Fruit fly (Drosophila melanogaster) whole organism, embryonic: ENCODE measurements around the gene Efr.

Experiments used
- CG11456 ChIP-seq: fragments of 200-800 bp; sonication (Bioruptor generic); IDR thresholded peaks from 3 replicates; pipeline ENCODE4 v1.3.6; 2022; ENCODE audit warnings: missing biosample characterization, missing genetic modification characterization
- CG13296 ChIP-seq: fragments of 200-800 bp; sonication (Bioruptor generic); optimal IDR thresholded peaks from 3 replicates; lab custom pipeline; 2018; ENCODE audit warnings: missing biosample characterization, mild to moderate bottlenecking, missing genetic modification characterization
- CG15601 ChIP-seq: fragments of 200-800 bp; sonication (Bioruptor generic); optimal IDR thresholded peaks from 3 replicates; lab custom pipeline; 2019; ENCODE audit warnings: missing biosample characterization, mild to moderate bottlenecking, missing genetic modification characterization, moderate library complexity
- CG17612 ChIP-seq: fragments of 200-800 bp; sonication (Bioruptor generic); IDR thresholded peaks from 2 replicates; pipeline ENCODE4 v1.3.6; 2022; ENCODE audit warnings: missing biosample characterization, missing genetic modification characterization
- CG2129 ChIP-seq: fragments of 200-800 bp; sonication (Bioruptor generic); IDR thresholded peaks from 2 replicates; pipeline ENCODE4 v1.3.6; 2022; ENCODE audit warnings: missing biosample characterization, missing genetic modification characterization; ENCODE audit not compliant: partially characterized antibody
- CG30020 ChIP-seq: fragments of 200-800 bp; optimal IDR thresholded peaks from 2 replicates; lab custom pipeline; 2019; ENCODE audit warnings: missing biosample characterization, mild to moderate bottlenecking, missing genetic modification characterization, moderate library complexity
- CG33557 ChIP-seq: fragments of 200-800 bp; sonication (Bioruptor generic); optimal IDR thresholded peaks from 2 replicates; lab custom pipeline; 2019; ENCODE audit warnings: missing biosample characterization, mild to moderate bottlenecking, missing genetic modification characterization, moderate library complexity
- CG3838 ChIP-seq: fragments of 200-800 bp; sonication (Bioruptor generic); optimal IDR thresholded peaks from 3 replicates; lab custom pipeline; 2016; ENCODE audit warnings: missing biosample characterization, missing genetic modification characterization
- CG4424 ChIP-seq: fragments of 200-800 bp; sonication (Bioruptor generic); optimal IDR thresholded peaks from 3 replicates; lab custom pipeline; 2016; ENCODE audit warnings: missing biosample characterization, missing genetic modification characterization
- CG6272 ChIP-seq: fragments of 200-800 bp; sonication (Bioruptor generic); IDR thresholded peaks from 2 replicates; pipeline ENCODE4 v1.3.6; 2022; ENCODE audit warnings: missing biosample characterization, missing genetic modification characterization
- Camta ChIP-seq: fragments of 200-800 bp; sonication (Bioruptor generic); optimal IDR thresholded peaks from 2 replicates; lab custom pipeline; 2016; ENCODE audit warnings: missing biosample characterization, missing genetic modification characterization
- CoRest ChIP-seq: fragments of 200-800 bp; sonication (Bioruptor generic); optimal IDR thresholded peaks from 3 replicates; lab custom pipeline; 2018; ENCODE audit warnings: missing biosample characterization, mild to moderate bottlenecking, missing genetic modification characterization, moderate library complexity
- Dip3 ChIP-seq: fragments of 200-800 bp; sonication (Bioruptor generic); optimal IDR thresholded peaks from 3 replicates; lab custom pipeline; 2016; ENCODE audit warnings: missing biosample characterization, missing genetic modification characterization
- Doc2 ChIP-seq: fragments of 200-800 bp; sonication (Bioruptor generic); IDR thresholded peaks from 2 replicates; pipeline ENCODE4 v1.3.6; 2022; ENCODE audit warnings: missing biosample characterization, missing genetic modification characterization
- Fer2 ChIP-seq: fragments of 200-800 bp; sonication (Bioruptor generic); optimal IDR thresholded peaks from 2 replicates; lab custom pipeline; 2018; ENCODE audit warnings: missing biosample characterization, mild to moderate bottlenecking, missing genetic modification characterization, moderate library complexity
- Fer3 ChIP-seq: fragments of 200-800 bp; sonication (Bioruptor generic); optimal IDR thresholded peaks from 2 replicates; lab custom pipeline; 2018; ENCODE audit warnings: missing biosample characterization, mild to moderate bottlenecking, missing genetic modification characterization, moderate library complexity
- Hr3 ChIP-seq: fragments of 200-800 bp; sonication (Bioruptor generic); optimal IDR thresholded peaks from 3 replicates; lab custom pipeline; 2016; ENCODE audit warnings: missing biosample characterization, missing genetic modification characterization
- Hsf ChIP-seq: fragments of 200-800 bp; sonication (Bioruptor generic); optimal IDR thresholded peaks from 3 replicates; lab custom pipeline; 2016; ENCODE audit warnings: missing biosample characterization, missing genetic modification characterization
- Lhr ChIP-seq: fragments of 200-800 bp; sonication (Bioruptor generic); optimal IDR thresholded peaks from 3 replicates; lab custom pipeline; 2017; ENCODE audit warnings: mild to moderate bottlenecking, missing biosample characterization, missing genetic modification reagents, missing genetic modification characterization
- Mrtf ChIP-seq: fragments of 200-800 bp; sonication (Bioruptor generic); IDR thresholded peaks from 3 replicates; pipeline ENCODE4 v1.3.6; 2022; ENCODE audit warnings: missing biosample characterization, missing genetic modification characterization
- NC2β ChIP-seq: fragments of 200-800 bp; sonication (Bioruptor generic); optimal IDR thresholded peaks from 2 replicates; lab custom pipeline; 2016; ENCODE audit warnings: missing biosample characterization, missing genetic modification characterization
- Nf-YB ChIP-seq: fragments of 200-800 bp; sonication (Bioruptor generic); optimal IDR thresholded peaks from 3 replicates; lab custom pipeline; 2019; ENCODE audit warnings: missing biosample characterization, mild to moderate bottlenecking, missing genetic modification characterization, moderate library complexity
- PHDP ChIP-seq: fragments of 200-800 bp; sonication (Bioruptor generic); optimal IDR thresholded peaks from 3 replicates; lab custom pipeline; 2018; ENCODE audit warnings: missing biosample characterization, mild to moderate bottlenecking, missing genetic modification characterization, moderate library complexity
- Ravus ChIP-seq: fragments of 200-800 bp; sonication (Bioruptor generic); IDR thresholded peaks from 2 replicates; pipeline ENCODE4 v1.3.6; 2022; ENCODE audit warnings: missing biosample characterization, missing genetic modification characterization
- Rx ChIP-seq: fragments of 200-800 bp; sonication (Bioruptor generic); IDR thresholded peaks from 2 replicates; pipeline ENCODE4 v1.3.6; 2022; ENCODE audit warnings: missing biosample characterization, missing genetic modification characterization
- Scr ChIP-seq: fragments of 200-800 bp; sonication (Bioruptor generic); IDR thresholded peaks from 2 replicates; pipeline ENCODE4 v1.3.6; 2022; ENCODE audit warnings: missing biosample characterization, missing genetic modification characterization; ENCODE audit not compliant: partially characterized antibody
- Sin3A ChIP-seq: fragments of >200 bp; optimal IDR thresholded peaks from 2 replicates; lab custom pipeline; 2018
- Taf1 ChIP-seq: fragments of 200-800 bp; sonication (Bioruptor generic); IDR thresholded peaks from 2 replicates; pipeline ENCODE4 v1.3.6; 2022; ENCODE audit warnings: missing biosample characterization, missing genetic modification characterization
- ac ChIP-seq: fragments of 200-800 bp; sonication (Bioruptor generic); optimal IDR thresholded peaks from 3 replicates; lab custom pipeline; 2017; ENCODE audit warnings: missing biosample characterization, mild to moderate bottlenecking, missing genetic modification characterization
- ato ChIP-seq: fragments of 200-800 bp; sonication (Bioruptor generic); IDR thresholded peaks from 2 replicates; pipeline ENCODE4 v1.3.6; 2022; ENCODE audit warnings: missing biosample characterization, missing genetic modification characterization; ENCODE audit not compliant: partially characterized antibody
- bowl ChIP-seq: fragments of 200-800 bp; sonication (Bioruptor generic); IDR thresholded peaks from 2 replicates; pipeline ENCODE4 v1.3.6; 2022; ENCODE audit warnings: missing biosample characterization, missing genetic modification characterization
- crol ChIP-seq: fragments of 200-800 bp; sonication (Bioruptor generic); IDR thresholded peaks from 2 replicates; pipeline ENCODE4 v1.3.6; 2022; ENCODE audit warnings: missing biosample characterization, missing genetic modification characterization
- disco-r ChIP-seq: fragments of 200-800 bp; sonication (Bioruptor generic); optimal IDR thresholded peaks from 2 replicates; lab custom pipeline; 2016; ENCODE audit warnings: missing biosample characterization, missing genetic modification characterization
- dmrt99B ChIP-seq: fragments of 200-800 bp; sonication (Bioruptor generic); optimal IDR thresholded peaks from 2 replicates; lab custom pipeline; 2018; ENCODE audit warnings: missing biosample characterization, mild to moderate bottlenecking, missing genetic modification characterization, moderate library complexity
- dysf ChIP-seq: fragments of 200-800 bp; sonication (Bioruptor generic); IDR thresholded peaks from 3 replicates; pipeline ENCODE4 v1.3.6; 2022; ENCODE audit warnings: missing biosample characterization, missing genetic modification characterization
- emc ChIP-seq: fragments of 200-800 bp; sonication (Bioruptor generic); optimal IDR thresholded peaks from 2 replicates; lab custom pipeline; 2016; ENCODE audit warnings: missing biosample characterization, missing genetic modification characterization
- ewg ChIP-seq: fragments of 200-800 bp; sonication (Bioruptor generic); optimal IDR thresholded peaks from 3 replicates; lab custom pipeline; 2017; ENCODE audit warnings: mild to moderate bottlenecking, missing biosample characterization, missing genetic modification reagents, missing genetic modification characterization
- gcm2 ChIP-seq: fragments of 200-800 bp; sonication (Bioruptor generic); optimal IDR thresholded peaks from 2 replicates; lab custom pipeline; 2016; ENCODE audit warnings: missing biosample characterization, missing genetic modification characterization
- lmd ChIP-seq: fragments of 200-800 bp; sonication (Bioruptor generic); IDR thresholded peaks from 2 replicates; pipeline ENCODE4 v1.3.6; 2022; ENCODE audit warnings: missing biosample characterization, missing genetic modification characterization
- luna ChIP-seq: fragments of 200-800 bp; sonication (Bioruptor generic); optimal IDR thresholded peaks from 2 replicates; lab custom pipeline; 2016; ENCODE audit warnings: missing biosample characterization, missing genetic modification characterization
- nau ChIP-seq: fragments of 200-800 bp; sonication (Bioruptor generic); optimal IDR thresholded peaks from 3 replicates; lab custom pipeline; 2017; ENCODE audit warnings: missing biosample characterization, mild to moderate bottlenecking, missing genetic modification characterization, missing genetic modification reagents
- pnt ChIP-seq: fragments of 200-800 bp; sonication (Bioruptor generic); optimal IDR thresholded peaks from 3 replicates; lab custom pipeline; 2016; ENCODE audit warnings: missing biosample characterization, missing genetic modification characterization
- row ChIP-seq: fragments of 200-800 bp; sonication (Bioruptor generic); IDR thresholded peaks from 3 replicates; pipeline ENCODE4 v1.3.6; 2022; ENCODE audit warnings: missing biosample characterization, missing genetic modification characterization
- scrt ChIP-seq: fragments of 200-800 bp; sonication (Bioruptor generic); optimal IDR thresholded peaks from 2 replicates; lab custom pipeline; 2018; ENCODE audit warnings: missing biosample characterization, mild to moderate bottlenecking, missing genetic modification characterization, moderate library complexity
- sens ChIP-seq: fragments of 200-800 bp; sonication (Bioruptor generic); peaks from one replicate; lab custom pipeline; 2016; ENCODE audit warnings: missing biosample characterization, missing genetic modification characterization
- sens-2 ChIP-seq: fragments of 200-800 bp; sonication (Bioruptor generic); IDR thresholded peaks from 2 replicates; pipeline ENCODE4 v1.3.6; 2022; ENCODE audit warnings: missing biosample characterization, missing genetic modification characterization
- sqz ChIP-seq: fragments of 200-800 bp; sonication (Bioruptor generic); optimal IDR thresholded peaks from 3 replicates; lab custom pipeline; 2018; ENCODE audit warnings: missing biosample characterization, mild to moderate bottlenecking, missing genetic modification characterization
- stc ChIP-seq: fragments of 200-800 bp; sonication (Bioruptor generic); IDR thresholded peaks from 2 replicates; pipeline ENCODE4 v1.3.6; 2022; ENCODE audit warnings: missing biosample characterization, missing genetic modification characterization
- trem ChIP-seq: fragments of 200-800 bp; optimal IDR thresholded peaks from 3 replicates; lab custom pipeline; 2019; ENCODE audit warnings: missing biosample characterization, mild to moderate bottlenecking, missing genetic modification characterization, moderate library complexity

Efr gene

dm6 chrX:6224225-6225190 is 4.8 kb downstream of the Efr start, which contains the start of gene sqh (continued):
- TF ChIP-seq sens-2 (GFP tag; lab: Robert Waterston, UW) (peak; percentile 70), dmrt99B (tag; lab: Kevin White, UChicago) (no peak), crol (0 out of 2 replicates have a peak, but pooled peaks have one; percentile 17), trem (tag; lab: Kevin White, UChicago) (peak; percentile 55), pnt (no peak), Camta (GFP tag; lab: Kevin White, UChicago) (peak; percentile 20), gcm2 (GFP tag; lab: Kevin White, UChicago) (peak; percentile 68), CG3838 (no peak), CG30020 (tag; lab: Kevin White, UChicago) (peak; percentile 51), sens (GFP tag; lab: Kevin White, UChicago) (peak; percentile 92), NC2β (GFP tag; lab: Kevin White, UChicago) (no peak), CG11456 (GFP tag; lab: Robert Waterston, UW) (peak; percentile 89), disco-r (GFP tag; lab: Kevin White, UChicago) (peak; percentile 46), bowl (GFP tag; lab: Robert Waterston, UW) (peak; percentile 69; the same call in 1 of the 2 replicates), row (GFP tag; lab: Robert Waterston, UW) (peak; percentile 99), CG4424 (GFP tag; lab: Kevin White, UChicago) (peak; percentile 78), CG6272 (GFP tag; lab: Robert Waterston, UW) (peak; percentile 87), CG33557 (GFP tag; lab: Kevin White, UChicago) (peak; percentile 82), luna (GFP tag; lab: Kevin White, UChicago) (no peak), ac (GFP tag; lab: Kevin White, UChicago) (peak; percentile 65), CG15601 (tag; lab: Kevin White, UChicago) (peak; percentile 78), Scr (GFP tag; lab: Robert Waterston, UW) (no peak), Ravus (GFP tag; lab: Robert Waterston, UW) (peak; percentile 81), stc (peak; percentile 90), lmd (GFP tag; lab: Robert Waterston, UW) (peak; percentile 96), ewg (GFP tag; lab: Kevin White, UChicago) (peak; percentile 88), Mrtf (GFP tag; lab: Robert Waterston, UW) (peak; percentile 86), CG17612 (GFP tag; lab: Robert Waterston, UW) (peak; percentile 61), ato (no peak), CG13296 (peak; percentile 91), CG2129 (no peak), sqz (GFP tag; lab: Kevin White, UChicago) (peak; percentile 57), Hr3 (peak; percentile 88), PHDP (tag; lab: Kevin White, UChicago) (peak; percentile 88), nau (GFP tag; lab: Kevin White, UChicago) (peak; percentile 84), Rx (peak; percentile 74), Hsf (GFP tag; lab: Kevin White, UChicago) (peak; percentile 76), Doc2 (GFP tag; lab: Robert Waterston, UW) (peak; percentile 44; the same call in 1 of the 2 replicates), Dip3 (GFP tag; lab: Kevin White, UChicago) (peak; percentile 63), emc (GFP tag; lab: Kevin White, UChicago) (no peak), Sin3A (no peak), Taf1 (GFP tag; lab: Robert Waterston, UW) (peak; percentile 81; the same call in 1 of the 2 replicates), dysf (peak; percentile 95), Fer3 (tag; lab: Kevin White, UChicago) (peak; percentile 85), Nf-YB (peak; percentile 69), scrt (no peak), Lhr (GFP tag; lab: Kevin White, UChicago) (peak; percentile 75), Fer2 (peak; percentile 78), CoRest (tag; lab: Kevin White, UChicago) (peak; percentile 94)
